Fruit fly (Drosophila melanogaster): ENCODE results near the gene CG43220.

DNA sequence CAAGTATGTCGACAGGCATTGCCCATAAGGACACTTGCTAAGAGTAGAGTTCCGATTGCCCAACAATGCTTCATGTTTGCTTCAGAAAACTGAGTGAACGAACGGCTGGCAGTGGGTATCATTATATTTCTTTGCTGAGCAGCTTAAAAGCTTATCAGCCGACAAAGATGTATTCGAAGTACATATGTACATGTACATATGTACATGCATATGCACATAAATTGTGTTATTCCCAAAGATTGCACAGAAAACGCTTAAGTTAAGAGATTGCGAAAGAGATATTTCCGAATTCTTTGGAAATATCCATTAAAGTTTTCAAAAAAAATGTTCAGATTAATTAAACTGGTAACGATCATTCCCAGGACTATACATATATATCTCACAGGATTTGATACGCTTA lies 30.5 kb upstream of the CG43220 start, which contains the start of gene SPH93:
- TF ChIP-seq trh (GFP tag; optimal IDR thresholded peaks at IDR 0.05) = no peak
- no peak for TF ChIP-seq pum (GFP tag; optimal IDR thresholded peaks at IDR 0.05)
- no peak for TF ChIP-seq aop (GFP tag; IDR thresholded peaks at IDR 0.05)
- TF ChIP-seq CG30431 (GFP tag; optimal IDR thresholded peaks at IDR 0.05) = no peak
- no peak for TF ChIP-seq CG4820 (GFP tag; optimal IDR thresholded peaks at IDR 0.05)
- TF ChIP-seq sob (GFP tag; IDR thresholded peaks at IDR 0.05) = no peak
- no peak for TF ChIP-seq CG33213 (GFP tag; optimal IDR thresholded peaks at IDR 0.05)
- TF ChIP-seq exex (tag; optimal IDR thresholded peaks at IDR 0.05) = no peak
- no peak for TF ChIP-seq Atf3 (GFP tag; optimal IDR thresholded peaks at IDR 0.05)
- no peak for TF ChIP-seq nau (GFP tag; optimal IDR thresholded peaks at IDR 0.05)
- TF ChIP-seq CG9727 (GFP tag; optimal IDR thresholded peaks at IDR 0.05) = no peak
